Fruit fly (Drosophila melanogaster) whole organism, embryonic: ENCODE measurements around the gene shams.
A peak's percentile ranks its signal among the peaks of the same experiment; 100 is the strongest.

ENCODE experiments used
- Adf1 ChIP-seq: fragments of 200-800 bp; sonication (Bioruptor generic); IDR thresholded peaks from 2 replicates; pipeline ENCODE4 v1.3.6; 2022; ENCODE audit warnings: missing biosample characterization, missing genetic modification characterization
- CG10321 ChIP-seq: fragments of 200-800 bp; sonication (Bioruptor generic); IDR thresholded peaks from 2 replicates; pipeline ENCODE4 v1.3.6; 2022; ENCODE audit warnings: missing biosample characterization, missing genetic modification characterization
- CG10431 ChIP-seq: fragments of 200-800 bp; sonication (Bioruptor generic); optimal IDR thresholded peaks from 3 replicates; lab custom pipeline; 2018; ENCODE audit warnings: missing biosample characterization, mild to moderate bottlenecking, missing genetic modification characterization
- CG1233 ChIP-seq: fragments of 200-800 bp; sonication (Bioruptor generic); optimal IDR thresholded peaks from 4 replicates; lab custom pipeline; 2018; ENCODE audit warnings: missing biosample characterization, mild to moderate bottlenecking, missing genetic modification characterization
- CG12659 ChIP-seq: fragments of 200-800 bp; sonication (Bioruptor generic); optimal IDR thresholded peaks from 3 replicates; lab custom pipeline; 2017; ENCODE audit warnings: mild to moderate bottlenecking, missing biosample characterization, missing genetic modification reagents, missing genetic modification characterization
- CG13775 ChIP-seq: fragments of 200-800 bp; sonication (Bioruptor generic); optimal IDR thresholded peaks from 3 replicates; lab custom pipeline; 2017; ENCODE audit warnings: missing biosample characterization, mild to moderate bottlenecking, missing genetic modification characterization
- CG14710 ChIP-seq: fragments of 200-800 bp; sonication (Bioruptor generic); optimal IDR thresholded peaks from 3 replicates; lab custom pipeline; 2019; ENCODE audit warnings: missing biosample characterization, mild to moderate bottlenecking, missing genetic modification characterization, moderate library complexity
- CG15601 ChIP-seq: fragments of 200-800 bp; sonication (Bioruptor generic); optimal IDR thresholded peaks from 3 replicates; lab custom pipeline; 2019; ENCODE audit warnings: missing biosample characterization, mild to moderate bottlenecking, missing genetic modification characterization, moderate library complexity
- CG16813 ChIP-seq: fragments of 200-800 bp; sonication (Bioruptor generic); IDR thresholded peaks from 3 replicates; pipeline ENCODE4 v1.3.6; 2022; ENCODE audit warnings: missing biosample characterization, missing genetic modification characterization; ENCODE audit not compliant: partially characterized antibody
- CG18262 ChIP-seq: fragments of 200-800 bp; optimal IDR thresholded peaks from 3 replicates; lab custom pipeline; 2019; ENCODE audit warnings: missing biosample characterization, mild to moderate bottlenecking, missing genetic modification characterization, moderate library complexity
- CG1832 ChIP-seq: fragments of 200-800 bp; sonication (Bioruptor generic); optimal IDR thresholded peaks from 2 replicates; lab custom pipeline; 2017; ENCODE audit warnings: missing biosample characterization, mild to moderate bottlenecking, missing genetic modification characterization, inconsistent platforms
- CG2875 ChIP-seq: fragments of 200-800 bp; sonication (Bioruptor generic); optimal IDR thresholded peaks from 2 replicates; lab custom pipeline; 2017; ENCODE audit warnings: missing biosample characterization, mild to moderate bottlenecking, missing genetic modification characterization, missing genetic modification reagents
- CG30020 ChIP-seq: fragments of 200-800 bp; optimal IDR thresholded peaks from 2 replicates; lab custom pipeline; 2019; ENCODE audit warnings: missing biosample characterization, mild to moderate bottlenecking, missing genetic modification characterization, moderate library complexity
- CG30403 ChIP-seq: fragments of 200-800 bp; sonication (Bioruptor generic); optimal IDR thresholded peaks from 3 replicates; lab custom pipeline; 2016; ENCODE audit warnings: missing biosample characterization, missing genetic modification characterization
- CG3163 ChIP-seq: fragments of 200-800 bp; sonication (Bioruptor generic); optimal IDR thresholded peaks from 3 replicates; lab custom pipeline; 2016; ENCODE audit warnings: missing biosample characterization, missing genetic modification characterization
- CG32532 ChIP-seq: fragments of 200-800 bp; sonication (Bioruptor generic); IDR thresholded peaks from 2 replicates; pipeline ENCODE4 v1.3.6; 2022; ENCODE audit warnings: missing biosample characterization, missing genetic modification characterization
- CG32772 ChIP-seq: fragments of 200-800 bp; sonication (Bioruptor generic); IDR thresholded peaks from 2 replicates; pipeline ENCODE4 v1.3.6; 2022; ENCODE audit warnings: missing biosample characterization, missing genetic modification characterization
- CG4707 ChIP-seq: fragments of 200-800 bp; sonication (Bioruptor generic); optimal IDR thresholded peaks from 2 replicates; lab custom pipeline; 2018; ENCODE audit warnings: missing biosample characterization, mild to moderate bottlenecking, missing genetic modification characterization, moderate library complexity
- CG4854 ChIP-seq: fragments of 200-800 bp; sonication (Bioruptor generic); optimal IDR thresholded peaks from 2 replicates; lab custom pipeline; 2016; ENCODE audit warnings: missing biosample characterization, missing genetic modification characterization, inconsistent platforms
- CG8089 ChIP-seq: fragments of 200-800 bp; sonication (Bioruptor generic); optimal IDR thresholded peaks from 3 replicates; lab custom pipeline; 2016; ENCODE audit warnings: missing biosample characterization, missing genetic modification characterization
- CG8478 ChIP-seq: fragments of >200 bp; optimal IDR thresholded peaks from 2 replicates; lab custom pipeline; 2018
- Dp ChIP-seq: fragments of 200-800 bp; sonication (Bioruptor generic); optimal IDR thresholded peaks from 2 replicates; lab custom pipeline; 2018; ENCODE audit warnings: missing biosample characterization, mild to moderate bottlenecking, missing genetic modification characterization, moderate library complexity
- Fer2 ChIP-seq: fragments of 200-800 bp; sonication (Bioruptor generic); optimal IDR thresholded peaks from 2 replicates; lab custom pipeline; 2018; ENCODE audit warnings: missing biosample characterization, mild to moderate bottlenecking, missing genetic modification characterization, moderate library complexity
- Gug ChIP-seq: fragments of 200-800 bp; sonication (Bioruptor generic); IDR thresholded peaks from 4 replicates; pipeline ENCODE4 v1.3.6; 2022; ENCODE audit warnings: missing biosample characterization, missing genetic modification characterization
- HHEX ChIP-seq: fragments of 200-800 bp; sonication (Bioruptor generic); optimal IDR thresholded peaks from 3 replicates; lab custom pipeline; 2017; ENCODE audit warnings: missing biosample characterization, mild to moderate bottlenecking, missing genetic modification characterization, missing genetic modification reagents
- Nf-YC ChIP-seq: fragments of 200-800 bp; optimal IDR thresholded peaks from 3 replicates; lab custom pipeline; 2019; ENCODE audit warnings: missing biosample characterization, mild to moderate bottlenecking, missing genetic modification characterization, moderate library complexity
- Sry-β ChIP-seq: fragments of 200-800 bp; sonication (Bioruptor generic); optimal IDR thresholded peaks from 2 replicates; lab custom pipeline; 2018; ENCODE audit warnings: missing biosample characterization, mild to moderate bottlenecking, missing genetic modification characterization, moderate library complexity
- aop ChIP-seq: fragments of 200-800 bp; sonication (Bioruptor generic); IDR thresholded peaks from 2 replicates; pipeline ENCODE4 v1.3.6; 2022; ENCODE audit warnings: missing biosample characterization, missing genetic modification characterization
- caup ChIP-seq: fragments of 200-800 bp; sonication (Bioruptor generic); optimal IDR thresholded peaks from 3 replicates; lab custom pipeline; 2017; ENCODE audit warnings: missing biosample characterization, mild to moderate bottlenecking, missing genetic modification characterization, moderate library complexity; ENCODE audit not compliant: severe bottlenecking
- chm ChIP-seq: fragments of 200-800 bp; sonication (Bioruptor generic); IDR thresholded peaks from 2 replicates; pipeline ENCODE4 v1.3.6; 2022; ENCODE audit warnings: missing biosample characterization, missing genetic modification characterization
- ci ChIP-seq: fragments of 200-800 bp; sonication (Bioruptor generic); IDR thresholded peaks from 3 replicates; pipeline ENCODE4 v1.3.6; 2022; ENCODE audit warnings: missing biosample characterization, missing genetic modification characterization
- crp ChIP-seq, 2 experiments: fragments of 200-800 bp; sonication (Bioruptor generic); optimal IDR thresholded peaks; 2 replicates in 1 of 2; 3 replicates in 1 of 2; lab custom pipeline; 2017; ENCODE audit warnings: missing biosample characterization in 2 of 2, missing genetic modification characterization in 2 of 2, mild to moderate bottlenecking in 1 of 2, moderate library complexity in 1 of 2
- cwo ChIP-seq: fragments of 200-800 bp; sonication (Bioruptor generic); optimal IDR thresholded peaks from 3 replicates; lab custom pipeline; 2017; ENCODE audit warnings: missing biosample characterization, missing genetic modification characterization, mild to moderate bottlenecking, moderate library complexity, missing genetic modification reagents
- dan ChIP-seq: fragments of 200-800 bp; sonication (Bioruptor generic); IDR thresholded peaks from 2 replicates; pipeline ENCODE4 v1.3.6; 2022; ENCODE audit warnings: missing biosample characterization, missing genetic modification characterization
- ems ChIP-seq: fragments of 200-800 bp; sonication (Bioruptor generic); optimal IDR thresholded peaks from 3 replicates; lab custom pipeline; 2016; ENCODE audit warnings: missing biosample characterization, missing genetic modification characterization
- en ChIP-seq: fragments of 200-800 bp; sonication (Bioruptor generic); optimal IDR thresholded peaks from 2 replicates; lab custom pipeline; 2016; ENCODE audit warnings: missing biosample characterization, missing genetic modification characterization
- inv ChIP-seq: fragments of 200-800 bp; sonication (Bioruptor generic); IDR thresholded peaks from 2 replicates; pipeline ENCODE4 v1.3.6; 2022; ENCODE audit warnings: missing biosample characterization, missing genetic modification characterization; ENCODE audit not compliant: partially characterized antibody
- kay ChIP-seq: fragments of 200-800 bp; sonication (Bioruptor generic); optimal IDR thresholded peaks from 2 replicates; lab custom pipeline; 2016; ENCODE audit warnings: missing biosample characterization, missing genetic modification characterization
- nau ChIP-seq: fragments of 200-800 bp; sonication (Bioruptor generic); optimal IDR thresholded peaks from 3 replicates; lab custom pipeline; 2017; ENCODE audit warnings: missing biosample characterization, mild to moderate bottlenecking, missing genetic modification characterization, missing genetic modification reagents
- nerfin-2 ChIP-seq: fragments of 200-800 bp; sonication (Bioruptor generic); IDR thresholded peaks from 2 replicates; pipeline ENCODE4 v1.3.6; 2022; ENCODE audit warnings: missing biosample characterization, missing genetic modification characterization; ENCODE audit not compliant: partially characterized antibody
- p53 ChIP-seq: fragments of 200-800 bp; sonication (Bioruptor generic); optimal IDR thresholded peaks from 2 replicates; lab custom pipeline; 2016; ENCODE audit warnings: missing biosample characterization, missing genetic modification characterization
- scrt ChIP-seq: fragments of 200-800 bp; sonication (Bioruptor generic); optimal IDR thresholded peaks from 2 replicates; lab custom pipeline; 2018; ENCODE audit warnings: missing biosample characterization, mild to moderate bottlenecking, missing genetic modification characterization, moderate library complexity
- stc ChIP-seq: fragments of 200-800 bp; sonication (Bioruptor generic); IDR thresholded peaks from 2 replicates; pipeline ENCODE4 v1.3.6; 2022; ENCODE audit warnings: missing biosample characterization, missing genetic modification characterization
- tup ChIP-seq: fragments of 200-800 bp; sonication (Bioruptor generic); optimal IDR thresholded peaks from 2 replicates; lab custom pipeline; 2016; ENCODE audit warnings: missing biosample characterization, mild to moderate bottlenecking, missing genetic modification characterization, moderate library complexity
- tx ChIP-seq: fragments of 200-800 bp; sonication (Bioruptor generic); optimal IDR thresholded peaks from 2 replicates; lab custom pipeline; 2016; ENCODE audit warnings: missing biosample characterization, missing genetic modification characterization
- vfl ChIP-seq: fragments of 200-800 bp; sonication (Bioruptor generic); optimal IDR thresholded peaks from 2 replicates; lab custom pipeline; 2016; ENCODE audit warnings: missing biosample characterization, missing genetic modification characterization
- wek ChIP-seq: fragments of 200-800 bp; sonication (Bioruptor generic); optimal IDR thresholded peaks from 3 replicates; lab custom pipeline; 2018; ENCODE audit warnings: missing biosample characterization, mild to moderate bottlenecking, missing genetic modification characterization, moderate library complexity
- zen ChIP-seq: fragments of 200-800 bp; sonication (Bioruptor generic); optimal IDR thresholded peaks from 3 replicates; lab custom pipeline; 2018; ENCODE audit warnings: missing biosample characterization, mild to moderate bottlenecking, missing genetic modification characterization, moderate library complexity

shams gene

DNA sequence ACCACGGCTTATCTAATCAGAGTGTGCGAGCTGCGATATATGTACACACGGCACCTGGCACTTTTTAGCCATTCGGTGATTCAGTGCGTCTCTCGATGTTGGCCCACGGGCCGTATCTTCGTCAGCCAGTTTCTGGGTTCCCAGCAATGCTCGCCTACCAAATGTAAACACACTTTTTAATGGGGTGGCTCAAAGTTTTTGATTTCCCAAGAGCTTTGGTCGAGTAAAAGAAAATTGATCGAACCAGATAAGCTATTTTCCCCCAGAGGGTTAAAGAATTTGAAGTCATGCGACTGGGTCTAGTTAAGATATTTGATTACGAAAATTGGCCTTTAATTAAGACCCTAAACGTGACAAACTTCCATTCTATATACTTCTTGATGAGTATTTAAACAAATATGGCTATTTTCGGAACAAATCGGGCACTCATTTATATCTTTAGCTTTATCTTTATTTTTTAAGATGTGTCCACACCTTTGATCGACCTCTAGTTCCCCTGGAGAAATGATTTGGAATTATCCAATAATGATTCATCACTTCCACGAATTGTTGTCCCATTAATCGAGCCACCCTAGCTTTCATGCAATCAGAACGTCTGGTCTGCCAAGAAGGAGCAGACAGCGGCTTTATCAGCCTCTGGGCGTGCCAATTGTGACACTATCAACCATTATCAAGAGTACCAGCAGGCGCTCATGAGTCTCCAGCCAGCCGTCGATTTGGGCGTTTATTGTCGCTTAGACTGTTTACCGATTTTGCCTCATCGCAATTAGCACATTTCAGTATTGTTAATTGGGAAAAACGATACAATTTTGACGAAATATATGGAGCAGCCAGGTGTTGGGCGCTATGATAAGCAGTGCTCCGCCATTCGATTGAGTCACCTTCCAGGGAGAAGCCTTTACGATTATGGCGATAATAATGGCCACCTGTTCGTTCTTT lies 46.9 kb downstream of the shams start (continued):
- TF ChIP-seq nerfin-2 (GFP tag; lab: Robert Waterston, UW): no peak
- TF ChIP-seq kay (GFP tag; lab: Kevin White, UChicago): peak; percentile 50
- no peak for TF ChIP-seq Sry-β (GFP tag; lab: Kevin White, UChicago)
- TF ChIP-seq Gug (GFP tag; lab: Robert Waterston, UW): no peak
- TF ChIP-seq CG12659 (GFP tag; lab: Kevin White, UChicago): peak; percentile 68
- TF ChIP-seq CG4854 (GFP tag; lab: Kevin White, UChicago): no peak
- no peak for TF ChIP-seq CG18262 (tag; lab: Kevin White, UChicago)
- no peak for TF ChIP-seq CG10431
- TF ChIP-seq CG2875 (GFP tag; lab: Kevin White, UChicago): no peak
- peak; percentile 16 for TF ChIP-seq caup (GFP tag; lab: Kevin White, UChicago)
- no peak for TF ChIP-seq tup (GFP tag; lab: Kevin White, UChicago)
- TF ChIP-seq vfl (GFP tag; lab: Kevin White, UChicago): no peak
- TF ChIP-seq CG30020: no peak
- TF ChIP-seq CG1832 (GFP tag; lab: Kevin White, UChicago): no peak
- peak; percentile 61 for TF ChIP-seq HHEX (GFP tag; lab: Kevin White, UChicago)
- no peak for TF ChIP-seq Fer2
- peak; percentile 33 for TF ChIP-seq CG13775
- TF ChIP-seq nau (GFP tag; lab: Kevin White, UChicago): no peak
- no peak for TF ChIP-seq ems (GFP tag; lab: Kevin White, UChicago)
- no peak for TF ChIP-seq dan
- TF ChIP-seq CG32772 (GFP tag; lab: Robert Waterston, UW): no peak
- no peak for TF ChIP-seq en (GFP tag; lab: Kevin White, UChicago)
- no peak for TF ChIP-seq inv (GFP tag; lab: Robert Waterston, UW)
- TF ChIP-seq cwo: peak; percentile 59
- TF ChIP-seq CG32532 (GFP tag; lab: Robert Waterston, UW): no peak
- TF ChIP-seq ci: peak; percentile 40; the same call in 2 of the 3 replicates
- TF ChIP-seq p53: no peak
- TF ChIP-seq Dp (GFP tag; lab: Kevin White, UChicago): no peak
- TF ChIP-seq CG8478 (lab: Kevin White, UChicago): no peak
- TF ChIP-seq CG30403 (GFP tag; lab: Kevin White, UChicago): peak; percentile 51
- TF ChIP-seq CG14710 (tag; lab: Kevin White, UChicago): no peak
- TF ChIP-seq CG15601 (tag; lab: Kevin White, UChicago): no peak
- peak; percentile 43 for TF ChIP-seq Nf-YC (tag; lab: Kevin White, UChicago)
- no peak for TF ChIP-seq CG8089 (GFP tag; lab: Kevin White, UChicago)
- TF ChIP-seq stc (GFP tag; lab: Robert Waterston, UW): peak; percentile 24; the same call in 1 of the 2 replicates
- TF ChIP-seq tx (GFP tag; lab: Kevin White, UChicago): no peak
- TF ChIP-seq CG10321: no peak
- TF ChIP-seq zen (tag; lab: Kevin White, UChicago): no peak
- no peak for TF ChIP-seq CG16813 (GFP tag; lab: Robert Waterston, UW)
- TF ChIP-seq crp (GFP tag; optimal IDR thresholded peaks at IDR 0.05; lab: Kevin White, UChicago): no peak
- TF ChIP-seq scrt (GFP tag; lab: Kevin White, UChicago): no peak
- TF ChIP-seq CG3163: no peak
- no peak for TF ChIP-seq CG1233
- TF ChIP-seq Adf1 (GFP tag; lab: Robert Waterston, UW): no peak
- TF ChIP-seq chm (GFP tag; lab: Robert Waterston, UW): peak; percentile 31; the same call in 1 of the 2 replicates
- TF ChIP-seq CG4707 (GFP tag; lab: Kevin White, UChicago): no peak
- TF ChIP-seq aop: no peak
- no peak for TF ChIP-seq wek (GFP tag; lab: Kevin White, UChicago)
